Fruit fly (Drosophila melanogaster): ENCODE measurements around the gene Gal.
A peak's percentile ranks its signal among the peaks of the same experiment; 100 is the strongest.

Gene Gal

dm6 chr2L:5980862-5981432 lies 25.7 kb downstream of the Gal start, which contains the start of gene chic (continued):
- TF ChIP-seq Oaz (GFP tag; IDR thresholded peaks at IDR 0.05), result no peak
- no peak for TF ChIP-seq CG8290 (GFP tag; optimal IDR thresholded peaks at IDR 0.05)
- peak in 1 of 2 experiments; percentile 75 for TF ChIP-seq CG8290 (tag; optimal IDR thresholded peaks at IDR 0.05)
- TF ChIP-seq emc (GFP tag; optimal IDR thresholded peaks at IDR 0.05), result peak; percentile 23
- TF ChIP-seq gem (tag; optimal IDR thresholded peaks at IDR 0.05), result peak; percentile 29
- peak; percentile 23 for TF ChIP-seq CG12071 (GFP tag; optimal IDR thresholded peaks at IDR 0.05)
- TF ChIP-seq CG18011 (GFP tag; optimal IDR thresholded peaks at IDR 0.05), result no peak
- TF ChIP-seq Hr78 (GFP tag; optimal IDR thresholded peaks at IDR 0.05), result no peak
- no peak for TF ChIP-seq so (GFP tag; IDR thresholded peaks at IDR 0.05)
- TF ChIP-seq CG9932 (GFP tag; IDR thresholded peaks at IDR 0.05), result no peak
- peak; percentile 12 for TF ChIP-seq dmrt99B (tag; optimal IDR thresholded peaks at IDR 0.05)
- TF ChIP-seq knrl (GFP tag; IDR thresholded peaks at IDR 0.05; ENCODE audit: partially characterized antibody), result no peak
- no peak for TF ChIP-seq CG10959 (GFP tag; IDR thresholded peaks at IDR 0.05)
- no peak for TF ChIP-seq CG15011 (GFP tag; optimal IDR thresholded peaks at IDR 0.05)
- TF ChIP-seq pita (GFP tag; optimal IDR thresholded peaks at IDR 0.05), result no peak
- no peak for TF ChIP-seq wdn (GFP tag; IDR thresholded peaks at IDR 0.05)
- no peak for TF ChIP-seq CG2202 (tag; optimal IDR thresholded peaks at IDR 0.05)
- no peak for TF ChIP-seq CG9437 (GFP tag; optimal IDR thresholded peaks at IDR 0.05)
- no peak for TF ChIP-seq hbn (GFP tag; IDR thresholded peaks at IDR 0.05; ENCODE audit: partially characterized antibody)
- TF ChIP-seq wek (GFP tag; optimal IDR thresholded peaks at IDR 0.05), result peak; percentile 3
- TF ChIP-seq vfl (GFP tag; optimal IDR thresholded peaks at IDR 0.05), result peak; percentile 8
- TF ChIP-seq zfh1 (GFP tag; IDR thresholded peaks at IDR 0.05), result no peak
- TF ChIP-seq Dp (GFP tag; optimal IDR thresholded peaks at IDR 0.05), result peak; percentile 45
- TF ChIP-seq chinmo (GFP tag; IDR thresholded peaks at IDR 0.05; ENCODE audit: partially characterized antibody), result no peak
- TF ChIP-seq CG15601 (tag; optimal IDR thresholded peaks at IDR 0.05), result no peak
- TF ChIP-seq CG3407 (GFP tag; optimal IDR thresholded peaks at IDR 0.05), result no peak
- peak; percentile 11 for TF ChIP-seq CG18476 (GFP tag; optimal IDR thresholded peaks at IDR 0.05)
- TF ChIP-seq CG34224 (GFP tag; IDR thresholded peaks at IDR 0.05; ENCODE audit: partially characterized antibody), result no peak
- TF ChIP-seq Fer2 (tag; optimal IDR thresholded peaks at IDR 0.05), result no peak
- no peak for TF ChIP-seq ATbp (GFP tag; optimal IDR thresholded peaks at IDR 0.05)
- TF ChIP-seq Bgb (GFP tag; IDR thresholded peaks at IDR 0.05; ENCODE audit: partially characterized antibody), result no peak
- no peak for TF ChIP-seq CG12391 (tag; optimal IDR thresholded peaks at IDR 0.05)
- no peak for TF ChIP-seq caup (GFP tag; optimal IDR thresholded peaks at IDR 0.05; ENCODE audit: severe bottlenecking)
- TF ChIP-seq Taf1 (GFP tag; IDR thresholded peaks at IDR 0.05), result no peak
- TF ChIP-seq psq (GFP tag; optimal IDR thresholded peaks at IDR 0.05), result no peak
- TF ChIP-seq toy (GFP tag; IDR thresholded peaks at IDR 0.05), result no peak
- TF ChIP-seq Hey (tag; optimal IDR thresholded peaks at IDR 0.05), result no peak
- no peak for TF ChIP-seq hth (optimal IDR thresholded peaks at IDR 0.05)
- TF ChIP-seq CG10321 (GFP tag; IDR thresholded peaks at IDR 0.05), result no peak
- TF ChIP-seq Ets65A (GFP tag), result peak; percentile 94
- TF ChIP-seq grn (GFP tag; optimal IDR thresholded peaks at IDR 0.05), result no peak
- no peak for TF ChIP-seq crol (GFP tag; IDR thresholded peaks at IDR 0.05)
- no peak for TF ChIP-seq CG3065 (GFP tag; optimal IDR thresholded peaks at IDR 0.05)
- TF ChIP-seq MBD-R2 (GFP tag; IDR thresholded peaks at IDR 0.05), result no peak
- TF ChIP-seq CG7839 (tag; optimal IDR thresholded peaks at IDR 0.05), result peak; percentile 7
- peak; percentile 79 for TF ChIP-seq CG30020 (tag; optimal IDR thresholded peaks at IDR 0.05)
- TF ChIP-seq da (GFP tag; optimal IDR thresholded peaks at IDR 0.05), result no peak
- TF ChIP-seq Vsx1 (GFP tag; optimal IDR thresholded peaks at IDR 0.05), result no peak
- TF ChIP-seq Nf-YA (GFP tag; IDR thresholded peaks at IDR 0.05), result no peak
- TF ChIP-seq ems (GFP tag; optimal IDR thresholded peaks at IDR 0.05), result no peak
- TF ChIP-seq pros (GFP tag; optimal IDR thresholded peaks at IDR 0.05), result no peak

Measured in whole organism, embryonic.